Worm (Caenorhabditis elegans): ENCODE data around the gene ZK218.4.

ZK218.4 gene

ce11 chrV:17075900-17076299 is 22.8 kb upstream of the ZK218.4 start, which contains the start of gene str-125:
TSS of gene str-125 (minus strand) at chrV:17076000.
- no peak for TF ChIP-seq ama-1 (optimal IDR thresholded peaks at IDR 0.05)
- no peak for TF ChIP-seq unc-39 (tag; optimal IDR thresholded peaks at IDR 0.05)
- TF ChIP-seq fos-1 (tag; optimal IDR thresholded peaks at IDR 0.05): no peak
- no peak for TF ChIP-seq nhr-129 (tag; optimal IDR thresholded peaks at IDR 0.05)
- TF ChIP-seq sma-9 (GFP tag; optimal IDR thresholded peaks at IDR 0.05): no peak
- no peak for TF ChIP-seq sma-9 (tag; optimal IDR thresholded peaks at IDR 0.05)
- TF ChIP-seq blmp-1 (tag; optimal IDR thresholded peaks at IDR 0.05; ENCODE audit: insufficient read depth): no peak

ce11 chrV:17077889-17078288 is 20.8 kb upstream of the ZK218.4 start, which contains the start of gene T05E12.3:
TSS of gene T05E12.3 (minus strand) at chrV:17077989.
- no peak for TF ChIP-seq mbf-1 (tag; optimal IDR thresholded peaks at IDR 0.05)
- TF ChIP-seq ceh-16 (tag; optimal IDR thresholded peaks at IDR 0.05): no peak
- no peak for TF ChIP-seq nhr-237 (tag; optimal IDR thresholded peaks at IDR 0.05)
- no peak for TF ChIP-seq F13H6.1 (tag; optimal IDR thresholded peaks at IDR 0.05)
- no peak for TF ChIP-seq unc-55 (GFP tag; optimal IDR thresholded peaks at IDR 0.05)
- TF ChIP-seq nhr-25 (tag; optimal IDR thresholded peaks at IDR 0.05): no peak
- TF ChIP-seq fos-1 (tag; optimal IDR thresholded peaks at IDR 0.05): no peak
- TF ChIP-seq gmeb-1 (tag; optimal IDR thresholded peaks at IDR 0.05): no peak
- TF ChIP-seq lin-39 (tag; optimal IDR thresholded peaks at IDR 0.05): no peak
- no peak for TF ChIP-seq lsy-2 (tag; optimal IDR thresholded peaks at IDR 0.05)
- no peak for TF ChIP-seq lin-11 (tag; optimal IDR thresholded peaks at IDR 0.05)

DNA sequence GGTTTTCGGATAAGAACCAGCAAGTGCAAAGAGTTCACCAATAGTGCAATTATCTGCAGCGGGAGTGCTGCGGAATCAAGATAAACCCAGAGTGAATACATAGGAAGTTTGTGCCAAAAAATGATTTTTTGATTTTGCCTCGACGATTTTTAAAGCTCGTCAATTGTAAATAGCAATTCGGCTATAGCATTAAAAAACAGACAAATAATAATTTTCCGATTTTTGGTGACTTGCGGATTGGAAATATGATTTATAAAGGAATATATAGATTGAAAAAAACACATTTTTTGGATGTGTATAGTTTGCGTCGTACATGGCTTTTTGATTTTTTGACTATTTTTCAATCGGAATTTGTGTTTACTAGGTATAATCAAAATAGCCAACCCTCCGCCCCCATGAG is 18.9 kb upstream of the ZK218.4 start, which contains the start of gene srw-20:
Gene srw-20, minus strand, starts transcription at position 101 of the 400 bp plus-strand sequence.
- TF ChIP-seq elt-1 (tag; optimal IDR thresholded peaks at IDR 0.05): no peak
- no peak for TF ChIP-seq unc-62 (GFP tag; optimal IDR thresholded peaks at IDR 0.05)
- TF ChIP-seq zag-1 (tag; optimal IDR thresholded peaks at IDR 0.05): no peak
- no peak for TF ChIP-seq sma-9 (GFP tag; optimal IDR thresholded peaks at IDR 0.05)
- TF ChIP-seq sma-9 (tag; optimal IDR thresholded peaks at IDR 0.05): no peak
- TF ChIP-seq sem-4 (tag; optimal IDR thresholded peaks at IDR 0.05): no peak
- no peak for TF ChIP-seq R02D3.7 (tag; optimal IDR thresholded peaks at IDR 0.05)
- no peak for TF ChIP-seq lin-11 (tag; optimal IDR thresholded peaks at IDR 0.05)
- no peak for TF ChIP-seq unc-39 (tag; optimal IDR thresholded peaks at IDR 0.05)
- TF ChIP-seq skn-1 (tag; optimal IDR thresholded peaks at IDR 0.05): no peak
- TF ChIP-seq C34F6.9 (tag; optimal IDR thresholded peaks at IDR 0.05): no peak
- no peak for TF ChIP-seq lin-39 (tag; optimal IDR thresholded peaks at IDR 0.05)
- TF ChIP-seq peb-1 (tag; optimal IDR thresholded peaks at IDR 0.05): no peak

- TF ChIP-seq nhr-21 (tag; optimal IDR thresholded peaks at IDR 0.05): no peak
- no peak for TF ChIP-seq nhr-10 (tag; optimal IDR thresholded peaks at IDR 0.05)
- no peak for TF ChIP-seq crh-2 (tag; optimal IDR thresholded peaks at IDR 0.05)
- no peak for TF ChIP-seq F13H6.1 (tag; optimal IDR thresholded peaks at IDR 0.05)
- TF ChIP-seq alr-1 (tag; optimal IDR thresholded peaks at IDR 0.05): no peak
- no peak for TF ChIP-seq ceh-16 (tag; optimal IDR thresholded peaks at IDR 0.05)
- TF ChIP-seq unc-55 (GFP tag; optimal IDR thresholded peaks at IDR 0.05): no peak
- no peak for TF ChIP-seq aly-2 (tag; optimal IDR thresholded peaks at IDR 0.05)
- no peak for TF ChIP-seq mdl-1 (tag; optimal IDR thresholded peaks at IDR 0.05)
- TF ChIP-seq fos-1 (tag; optimal IDR thresholded peaks at IDR 0.05): no peak
- no peak for TF ChIP-seq peb-1 (tag; optimal IDR thresholded peaks at IDR 0.05)
- no peak for TF ChIP-seq ZK546.5 (tag; optimal IDR thresholded peaks at IDR 0.05)
- TF ChIP-seq sma-3 (GFP tag; optimal IDR thresholded peaks at IDR 0.05): no peak
- TF ChIP-seq elt-3 (tag; optimal IDR thresholded peaks at IDR 0.05): no peak
- TF ChIP-seq nhr-237 (tag; optimal IDR thresholded peaks at IDR 0.05): no peak
- no peak for TF ChIP-seq mbf-1 (tag; optimal IDR thresholded peaks at IDR 0.05)
- TF ChIP-seq sma-9 (GFP tag; optimal IDR thresholded peaks at IDR 0.05): no peak
- no peak for TF ChIP-seq sma-9 (tag; optimal IDR thresholded peaks at IDR 0.05)
Observed at ce11 chrV:17082718-17083117, 15.9 kb upstream of the ZK218.4 start, which contains the start of gene T05E12.9. TSS of gene T05E12.9 (minus strand) at chrV:17082818.

DNA sequence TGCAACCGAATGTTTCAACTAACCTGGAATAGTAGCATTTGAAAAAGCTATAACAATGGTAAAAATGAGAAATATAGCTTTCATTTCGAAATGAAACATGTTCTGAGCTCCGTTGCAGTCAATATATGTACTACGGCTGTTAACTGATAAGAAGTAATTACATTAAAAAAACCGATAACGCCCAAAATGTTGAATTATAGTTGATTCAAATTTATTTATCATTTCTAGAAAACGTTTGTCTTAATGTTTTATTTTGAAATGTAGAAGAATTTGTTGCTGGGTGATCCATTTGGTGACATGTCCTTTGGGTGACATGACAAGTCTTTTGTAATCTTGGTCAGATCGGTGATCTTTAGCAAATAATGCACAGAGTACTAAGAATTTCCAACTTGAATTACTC is 9.3 kb upstream of the ZK218.4 start, which contains the start of gene T05E12.6:
Gene T05E12.6, minus strand, starts transcription at position 101 of the 400 bp plus-strand sequence.
- no peak for TF ChIP-seq F13H6.1 (tag; optimal IDR thresholded peaks at IDR 0.05)
- TF ChIP-seq unc-39 (tag; optimal IDR thresholded peaks at IDR 0.05): no peak
- TF ChIP-seq nhr-6 (tag; optimal IDR thresholded peaks at IDR 0.05): no peak
- TF ChIP-seq sem-4 (tag; optimal IDR thresholded peaks at IDR 0.05): no peak
- no peak for TF ChIP-seq lsy-2 (tag; optimal IDR thresholded peaks at IDR 0.05)
- TF ChIP-seq ZK546.5 (tag; optimal IDR thresholded peaks at IDR 0.05): no peak
- no peak for TF ChIP-seq alr-1 (tag; optimal IDR thresholded peaks at IDR 0.05)
